Fruit fly (Drosophila melanogaster) whole organism, embryonic: ENCODE measurements around the gene Cpr67Fa2.
A peak's percentile ranks its signal among the peaks of the same experiment; 100 is the strongest.

ENCODE experiments used
- CG10462 ChIP-seq: fragments of 200-800 bp; sonication (Bioruptor generic); optimal IDR thresholded peaks from 2 replicates; lab custom pipeline; 2016; ENCODE audit warnings: missing biosample characterization, missing genetic modification characterization
- CG11456 ChIP-seq: fragments of 200-800 bp; sonication (Bioruptor generic); IDR thresholded peaks from 3 replicates; pipeline ENCODE4 v1.3.6; 2022; ENCODE audit warnings: missing biosample characterization, missing genetic modification characterization
- CG15601 ChIP-seq: fragments of 200-800 bp; sonication (Bioruptor generic); optimal IDR thresholded peaks from 3 replicates; lab custom pipeline; 2019; ENCODE audit warnings: missing biosample characterization, mild to moderate bottlenecking, missing genetic modification characterization, moderate library complexity
- CG16815 ChIP-seq: fragments of 200-800 bp; sonication (Bioruptor generic); optimal IDR thresholded peaks from 3 replicates; lab custom pipeline; 2017; ENCODE audit warnings: missing biosample characterization, mild to moderate bottlenecking, missing genetic modification characterization
- CG16863 ChIP-seq: fragments of 200-800 bp; sonication (Bioruptor generic); optimal IDR thresholded peaks from 3 replicates; lab custom pipeline; 2016; ENCODE audit warnings: missing biosample characterization, missing genetic modification characterization
- CG17186 ChIP-seq: fragments of 200-800 bp; sonication (Bioruptor generic); optimal IDR thresholded peaks from 3 replicates; lab custom pipeline; 2017; ENCODE audit warnings: missing biosample characterization, missing genetic modification reagents, missing genetic modification characterization
- CG1792 ChIP-seq: fragments of 200-800 bp; sonication (Bioruptor generic); optimal IDR thresholded peaks from 2 replicates; lab custom pipeline; 2016; ENCODE audit warnings: missing biosample characterization, missing genetic modification characterization
- CG18476 ChIP-seq: fragments of 200-800 bp; sonication (Bioruptor generic); optimal IDR thresholded peaks from 2 replicates; lab custom pipeline; 2016; ENCODE audit warnings: missing biosample characterization, mild to moderate bottlenecking, missing genetic modification characterization
- CG2116 ChIP-seq: fragments of 200-800 bp; sonication (Bioruptor generic); optimal IDR thresholded peaks from 3 replicates; lab custom pipeline; 2018; ENCODE audit warnings: missing biosample characterization, mild to moderate bottlenecking, missing genetic modification characterization
- CG2120 ChIP-seq: fragments of 200-800 bp; sonication (Bioruptor generic); optimal IDR thresholded peaks from 3 replicates; lab custom pipeline; 2016; ENCODE audit warnings: missing biosample characterization, missing genetic modification characterization
- CG2678 ChIP-seq: fragments of 200-800 bp; sonication (Bioruptor generic); optimal IDR thresholded peaks from 3 replicates; lab custom pipeline; 2019; ENCODE audit warnings: missing biosample characterization, mild to moderate bottlenecking, missing genetic modification characterization, moderate library complexity
- CG30403 ChIP-seq: fragments of 200-800 bp; sonication (Bioruptor generic); optimal IDR thresholded peaks from 3 replicates; lab custom pipeline; 2016; ENCODE audit warnings: missing biosample characterization, missing genetic modification characterization
- CG3281 ChIP-seq: fragments of 200-800 bp; sonication (Bioruptor generic); optimal IDR thresholded peaks from 3 replicates; lab custom pipeline; 2017; ENCODE audit warnings: missing biosample characterization, mild to moderate bottlenecking, missing genetic modification characterization
- CG4404 ChIP-seq: fragments of 200-800 bp; sonication (Bioruptor generic); IDR thresholded peaks from 2 replicates; pipeline ENCODE4 v1.3.6; 2022; ENCODE audit warnings: missing biosample characterization, missing genetic modification characterization
- CG6689 ChIP-seq: fragments of 200-800 bp; sonication (Bioruptor generic); IDR thresholded peaks from 2 replicates; pipeline ENCODE4 v1.3.6; 2022; ENCODE audit warnings: missing biosample characterization, missing genetic modification characterization
- CG6765 ChIP-seq: fragments of 200-800 bp; sonication (Bioruptor generic); optimal IDR thresholded peaks from 3 replicates; lab custom pipeline; 2017; ENCODE audit warnings: missing biosample characterization, mild to moderate bottlenecking, missing genetic modification characterization
- CG7745 ChIP-seq: fragments of 200-800 bp; sonication (Bioruptor generic); optimal IDR thresholded peaks from 2 replicates; lab custom pipeline; 2018; ENCODE audit warnings: missing biosample characterization, mild to moderate bottlenecking, missing genetic modification characterization, moderate library complexity
- CG7786 ChIP-seq: fragments of 200-800 bp; sonication (Bioruptor generic); optimal IDR thresholded peaks from 2 replicates; lab custom pipeline; 2016; ENCODE audit warnings: missing biosample characterization, missing genetic modification characterization
- Dad ChIP-seq: fragments of 200-800 bp; sonication (Bioruptor generic); optimal IDR thresholded peaks from 3 replicates; lab custom pipeline; 2016; ENCODE audit warnings: missing biosample characterization, missing genetic modification characterization
- Dp ChIP-seq: fragments of 200-800 bp; sonication (Bioruptor generic); optimal IDR thresholded peaks from 2 replicates; lab custom pipeline; 2018; ENCODE audit warnings: missing biosample characterization, mild to moderate bottlenecking, missing genetic modification characterization, moderate library complexity
- Ets97D ChIP-seq: fragments of 200-800 bp; sonication (Bioruptor generic); optimal IDR thresholded peaks from 3 replicates; lab custom pipeline; 2016; ENCODE audit warnings: missing biosample characterization, missing genetic modification characterization
- H2.0 ChIP-seq: fragments of 200-800 bp; sonication (Bioruptor generic); IDR thresholded peaks from 2 replicates; pipeline ENCODE4 v1.3.6; 2022; ENCODE audit warnings: missing biosample characterization, missing genetic modification characterization
- Hmx ChIP-seq: fragments of 200-800 bp; sonication (Bioruptor generic); optimal IDR thresholded peaks from 2 replicates; lab custom pipeline; 2016; ENCODE audit warnings: missing biosample characterization, missing genetic modification characterization
- Kr ChIP-seq: fragments of 200-800 bp; sonication (Bioruptor generic); optimal IDR thresholded peaks from 2 replicates; lab custom pipeline; 2017; ENCODE audit warnings: missing biosample characterization, mild to moderate bottlenecking, missing genetic modification characterization
- Meics ChIP-seq: fragments of 200-800 bp; sonication (Bioruptor generic); optimal IDR thresholded peaks from 2 replicates; lab custom pipeline; 2017; ENCODE audit warnings: missing biosample characterization, mild to moderate bottlenecking, missing genetic modification characterization
- Nf-YC ChIP-seq: fragments of 200-800 bp; optimal IDR thresholded peaks from 3 replicates; lab custom pipeline; 2019; ENCODE audit warnings: missing biosample characterization, mild to moderate bottlenecking, missing genetic modification characterization, moderate library complexity
- Pdp1 ChIP-seq, 2 experiments: fragments of 200-800 bp; sonication (Bioruptor generic); optimal IDR thresholded peaks; 3 replicates each; lab custom pipeline; 2016; ENCODE audit warnings: missing biosample characterization in 2 of 2, missing genetic modification characterization in 2 of 2, mild to moderate bottlenecking in 1 of 2, moderate library complexity in 1 of 2
- Ptx1 ChIP-seq: fragments of 200-800 bp; sonication (Bioruptor generic); IDR thresholded peaks from 2 replicates; pipeline ENCODE4 v1.3.6; 2022; ENCODE audit warnings: missing biosample characterization, missing genetic modification characterization
- Rfx ChIP-seq: fragments of 200-800 bp; sonication (Bioruptor generic); IDR thresholded peaks from 2 replicates; pipeline ENCODE4 v1.3.6; 2022; ENCODE audit warnings: missing biosample characterization, missing genetic modification characterization
- Sox102F ChIP-seq: fragments of 200-800 bp; sonication (Bioruptor generic); optimal IDR thresholded peaks from 2 replicates; lab custom pipeline; 2018; ENCODE audit warnings: missing biosample characterization, mild to moderate bottlenecking, missing genetic modification characterization, moderate library complexity
- Sry-δ ChIP-seq: fragments of 200-800 bp; sonication (Bioruptor generic); optimal IDR thresholded peaks from 2 replicates; lab custom pipeline; 2016; ENCODE audit warnings: missing biosample characterization, missing genetic modification characterization
- aop ChIP-seq: fragments of 200-800 bp; sonication (Bioruptor generic); IDR thresholded peaks from 2 replicates; pipeline ENCODE4 v1.3.6; 2022; ENCODE audit warnings: missing biosample characterization, missing genetic modification characterization
- ase ChIP-seq: fragments of 200-800 bp; sonication (Bioruptor generic); IDR thresholded peaks from 3 replicates; pipeline ENCODE4 v1.3.6; 2022; ENCODE audit warnings: missing biosample characterization, missing genetic modification characterization
- cad ChIP-seq: fragments of >200 bp; optimal IDR thresholded peaks from 2 replicates; lab custom pipeline; 2017; ENCODE audit warnings: missing biosample characterization, missing genetic modification characterization
- caup ChIP-seq: fragments of 200-800 bp; sonication (Bioruptor generic); optimal IDR thresholded peaks from 3 replicates; lab custom pipeline; 2017; ENCODE audit warnings: missing biosample characterization, mild to moderate bottlenecking, missing genetic modification characterization, moderate library complexity; ENCODE audit not compliant: severe bottlenecking
- crc ChIP-seq: fragments of 200-800 bp; sonication (Bioruptor generic); optimal IDR thresholded peaks from 2 replicates; lab custom pipeline; 2016; ENCODE audit warnings: missing biosample characterization, missing genetic modification characterization
- danr ChIP-seq: fragments of 200-800 bp; sonication (Bioruptor generic); IDR thresholded peaks from 2 replicates; pipeline ENCODE4 v1.3.6; 2022; ENCODE audit warnings: missing biosample characterization, missing genetic modification characterization
- dmrt11E ChIP-seq: fragments of 200-800 bp; sonication (Bioruptor generic); optimal IDR thresholded peaks from 3 replicates; lab custom pipeline; 2018; ENCODE audit warnings: missing biosample characterization, mild to moderate bottlenecking, missing genetic modification characterization, moderate library complexity
- fru ChIP-seq: fragments of >200 bp; optimal IDR thresholded peaks from 2 replicates; lab custom pipeline; 2017
- ftz-f1 ChIP-seq: fragments of 200-800 bp; sonication (Bioruptor generic); optimal IDR thresholded peaks from 2 replicates; lab custom pipeline; 2016; ENCODE audit warnings: missing biosample characterization, missing genetic modification characterization
- gsb ChIP-seq: fragments of 200-800 bp; sonication (Bioruptor generic); IDR thresholded peaks from 2 replicates; pipeline ENCODE4 v1.3.6; 2022; ENCODE audit warnings: missing biosample characterization, missing genetic modification characterization
- inv ChIP-seq: fragments of 200-800 bp; sonication (Bioruptor generic); IDR thresholded peaks from 2 replicates; pipeline ENCODE4 v1.3.6; 2022; ENCODE audit warnings: missing biosample characterization, missing genetic modification characterization; ENCODE audit not compliant: partially characterized antibody
- ken ChIP-seq: fragments of 200-800 bp; sonication (Bioruptor generic); IDR thresholded peaks from 3 replicates; pipeline ENCODE4 v1.3.6; 2022; ENCODE audit warnings: missing biosample characterization, missing genetic modification characterization
- klu ChIP-seq: fragments of 200-800 bp; sonication (Bioruptor generic); IDR thresholded peaks from 2 replicates; pipeline ENCODE4 v1.3.6; 2022; ENCODE audit warnings: missing biosample characterization, missing genetic modification characterization
- odd ChIP-seq: fragments of 200-800 bp; sonication (Bioruptor generic); optimal IDR thresholded peaks from 2 replicates; lab custom pipeline; 2017; ENCODE audit warnings: missing biosample characterization, mild to moderate bottlenecking, missing genetic modification characterization
- pros ChIP-seq: fragments of 200-800 bp; sonication (Bioruptor generic); optimal IDR thresholded peaks from 3 replicates; lab custom pipeline; 2019; ENCODE audit warnings: missing biosample characterization, mild to moderate bottlenecking, missing genetic modification characterization, moderate library complexity
- row ChIP-seq: fragments of 200-800 bp; sonication (Bioruptor generic); IDR thresholded peaks from 3 replicates; pipeline ENCODE4 v1.3.6; 2022; ENCODE audit warnings: missing biosample characterization, missing genetic modification characterization
- run ChIP-seq: fragments of 200-800 bp; sonication (Bioruptor generic); optimal IDR thresholded peaks from 3 replicates; lab custom pipeline; 2018; ENCODE audit warnings: missing biosample characterization, mild to moderate bottlenecking, missing genetic modification characterization
- sc ChIP-seq, 3 experiments: fragments of >200 bp in 2 of 3; fragments of 200-800 bp in 1 of 3; sonication (Bioruptor generic) in 1 of 3; optimal IDR thresholded peaks; 2 replicates in 2 of 3; 3 replicates in 1 of 3; lab custom pipeline; 2017; ENCODE audit warnings: mild to moderate bottlenecking in 1 of 3, missing biosample characterization in 1 of 3, missing genetic modification characterization in 1 of 3, missing genetic modification reagents in 1 of 3
- schlank ChIP-seq: fragments of 200-800 bp; sonication (Bioruptor generic); optimal IDR thresholded peaks from 2 replicates; lab custom pipeline; 2018; ENCODE audit warnings: missing biosample characterization, mild to moderate bottlenecking, missing genetic modification characterization
- sug ChIP-seq: fragments of 200-800 bp; optimal IDR thresholded peaks from 2 replicates; lab custom pipeline; 2019; ENCODE audit warnings: missing biosample characterization, mild to moderate bottlenecking, missing genetic modification characterization, moderate library complexity
- zfh1 ChIP-seq: fragments of 200-800 bp; sonication (Bioruptor generic); IDR thresholded peaks from 3 replicates; pipeline ENCODE4 v1.3.6; 2022; ENCODE audit warnings: missing biosample characterization, missing genetic modification characterization

The Cpr67Fa2 gene

dm6 chr3L:10843273-10843672 lies 48.2 kb upstream of the Cpr67Fa2 start (continued):
- TF ChIP-seq Dp (GFP tag; lab: Kevin White, UChicago) (no peak), Pdp1 (GFP tag; optimal IDR thresholded peaks at IDR 0.05; lab: Kevin White, UChicago) (no peak), Rfx (GFP tag; lab: Robert Waterston, UW) (no peak), odd (GFP tag; lab: Kevin White, UChicago) (peak; percentile 44), ken (GFP tag; lab: Robert Waterston, UW) (peak; percentile 22; the same call in 1 of the 3 replicates), H2.0 (GFP tag; lab: Robert Waterston, UW) (no peak), CG4404 (GFP tag; lab: Robert Waterston, UW) (peak; percentile 46), klu (GFP tag; lab: Robert Waterston, UW) (no peak), fru (lab: Kevin White, UChicago) (no peak), sug (peak; percentile 2), Dad (GFP tag; lab: Kevin White, UChicago) (no peak), Sry-δ (GFP tag; lab: Kevin White, UChicago) (no peak), Sox102F (GFP tag; lab: Kevin White, UChicago) (peak; percentile 58), schlank (tag; lab: Kevin White, UChicago) (no peak), CG3281 (peak; percentile 31), ftz-f1 (GFP tag; lab: Kevin White, UChicago) (no peak), row (GFP tag; lab: Robert Waterston, UW) (peak; percentile 59), Kr (GFP tag; lab: Kevin White, UChicago) (no peak), CG16815 (GFP tag; lab: Kevin White, UChicago) (peak; percentile 59), caup (GFP tag; lab: Kevin White, UChicago) (no peak), CG2120 (no peak), CG2116 (GFP tag; lab: Kevin White, UChicago) (peak; percentile 38), dmrt11E (tag; lab: Kevin White, UChicago) (peak; percentile 87), CG11456 (no peak), cad (no peak), CG7786 (no peak), CG30403 (GFP tag; lab: Kevin White, UChicago) (peak; percentile 50), CG6689 (GFP tag; lab: Robert Waterston, UW) (peak; percentile 44; the same call in 1 of the 2 replicates), inv (GFP tag; lab: Robert Waterston, UW) (no peak), CG18476 (GFP tag; lab: Kevin White, UChicago) (no peak), CG16863 (GFP tag; lab: Kevin White, UChicago) (no peak), crc (GFP tag; lab: Kevin White, UChicago) (no peak), danr (GFP tag; lab: Robert Waterston, UW) (no peak), sc (optimal IDR thresholded peaks at IDR 0.05; lab: Kevin White, UChicago) (no peak), sc (GFP tag; optimal IDR thresholded peaks at IDR 0.05; lab: Kevin White, UChicago) (peak; percentile 71), CG1792 (GFP tag; lab: Kevin White, UChicago) (no peak), CG17186 (GFP tag; lab: Kevin White, UChicago) (peak; percentile 5), Ptx1 (GFP tag; lab: Robert Waterston, UW) (peak; percentile 47; the same call in 1 of the 2 replicates), zfh1 (GFP tag; lab: Robert Waterston, UW) (peak; percentile 53; the same call in 1 of the 3 replicates), Nf-YC (no peak), CG7745 (tag; lab: Kevin White, UChicago) (no peak), ase (no peak), CG6765 (no peak), CG2678 (tag; lab: Kevin White, UChicago) (peak; percentile 80), CG15601 (tag; lab: Kevin White, UChicago) (peak; percentile 79), run (peak; percentile 1), Ets97D (GFP tag; lab: Kevin White, UChicago) (no peak), Meics (GFP tag; lab: Kevin White, UChicago) (peak; percentile 43), pros (GFP tag; lab: Kevin White, UChicago) (no peak), CG10462 (GFP tag; lab: Kevin White, UChicago) (no peak), gsb (no peak), Hmx (GFP tag; lab: Kevin White, UChicago) (no peak), aop (no peak)
